Fruit fly (Drosophila melanogaster) whole organism: ENCODE measurements around the gene CG3604.

Experiments used
- CG8478 ChIP-seq: fragments of >200 bp; optimal IDR thresholded peaks from 2 replicates; lab custom pipeline; 2018; ENCODE audit warnings: inconsistent platforms
- Dll ChIP-seq: fragments of >200 bp; optimal IDR thresholded peaks from 2 replicates; lab custom pipeline; 2017
- pan ChIP-seq: fragments of >200 bp; optimal IDR thresholded peaks from 2 replicates; lab custom pipeline; 2017
- psq ChIP-seq: fragments of >200 bp; optimal IDR thresholded peaks from 2 replicates; lab custom pipeline; 2017

dm6 chr2L:3719414-3719959, 21.8 kb upstream of the CG3604 start:
- TF ChIP-seq CG8478 (lab: Kevin White, UChicago) (no peak), psq (no peak), pan (lab: Kevin White, UChicago) (no peak), Dll (lab: Kevin White, UChicago) (no peak)
